Worm (Caenorhabditis elegans): Measurements from ENCODE around the gene F44B9.9.
A peak's percentile ranks its signal among the peaks of the same experiment; 100 is the strongest.

Gene F44B9.9

ce11 chrIII:8050944-8051343, 20.1 kb upstream of the F44B9.9 start, which contains the start of gene K12H4.7:
K12H4.7 (minus strand) TSS chrIII:8051081.
- TF ChIP-seq let-607 (tag; optimal IDR thresholded peaks at IDR 0.05) (peak; percentile 6 to 61), let-526 (GFP tag; IDR thresholded peaks at IDR 0.05) (no peak), nhr-80 (tag; optimal IDR thresholded peaks at IDR 0.05) (peak; percentile 64), ets-4 (GFP tag; optimal IDR thresholded peaks at IDR 0.05) (peak; percentile 31)

ce11 chrIII:8047412-8047811, 16.5 kb upstream of the F44B9.9 start, which contains the start of gene K12H4.2:
K12H4.2 (plus strand) TSS chrIII:8047712.
- no peak for TF ChIP-seq egrh-3 (GFP tag; IDR thresholded peaks at IDR 0.05)
- no peak for TF ChIP-seq hlh-12 (tag; optimal IDR thresholded peaks at IDR 0.05)

- no peak for TF ChIP-seq sea-2 (GFP tag; IDR thresholded peaks at IDR 0.05)
- no peak for TF ChIP-seq bed-2 (GFP tag; IDR thresholded peaks at IDR 0.05)
- no peak for TF ChIP-seq F23B12.7 (tag; optimal IDR thresholded peaks at IDR 0.05; ENCODE audit: insufficient read depth)
- no peak for TF ChIP-seq nhr-179 (tag; optimal IDR thresholded peaks at IDR 0.05)
- no peak for TF ChIP-seq him-1 (tag; optimal IDR thresholded peaks at IDR 0.05)
Observed at ce11 chrIII:8045734-8046133, 14.9 kb upstream of the F44B9.9 start, which contains the start of gene K12H4.3. K12H4.3 (plus strand) TSS chrIII:8046034.

- TF ChIP-seq B0336.3 (GFP tag; IDR thresholded peaks at IDR 0.05) = 0 out of 2 replicates have a peak, but pooled peaks have one; percentile 22
- TF ChIP-seq efl-1 (GFP tag; optimal IDR thresholded peaks at IDR 0.05) = no peak
Observed at ce11 chrIII:8044717-8045116, 13.9 kb upstream of the F44B9.9 start, which contains the start of gene spcs-3. spcs-3 (plus strand) TSS chrIII:8045017.

- TF ChIP-seq B0019.2 (GFP tag; conservative IDR thresholded peaks at IDR 0.05) = no peak
- TF ChIP-seq Y95B8A.8 (GFP tag; IDR thresholded peaks at IDR 0.05) = no peak
- no peak for TF ChIP-seq D2030.7 (GFP tag; IDR thresholded peaks at IDR 0.05)
- no peak for TF ChIP-seq ztf-22 (GFP tag; optimal IDR thresholded peaks at IDR 0.05)
- TF ChIP-seq zfh-2 (GFP tag; conservative IDR thresholded peaks at IDR 0.05) = no peak
- TF ChIP-seq rpc-1 (optimal IDR thresholded peaks at IDR 0.05) = no peak
- TF ChIP-seq rpc-1 (tag; optimal IDR thresholded peaks at IDR 0.05) = no peak
- TF ChIP-seq efl-1 (GFP tag; optimal IDR thresholded peaks at IDR 0.05) = no peak
- no peak for TF ChIP-seq die-1 (tag; optimal IDR thresholded peaks at IDR 0.05)
- TF ChIP-seq madf-3 (GFP tag; IDR thresholded peaks at IDR 0.05) = no peak
Observed at ce11 chrIII:8044187-8044586, 13.3 kb upstream of the F44B9.9 start, which contains the start of gene K12H4.5. K12H4.5 (plus strand) TSS chrIII:8044487.

- TF ChIP-seq die-1 (tag; optimal IDR thresholded peaks at IDR 0.05) (peak; percentile 97), hmg-1.2 (GFP tag; IDR thresholded peaks at IDR 0.05) (peak; percentile 88), F22D6.2 (tag; optimal IDR thresholded peaks at IDR 0.05) (peak; percentile 88), tbp1 (GFP tag; optimal IDR thresholded peaks at IDR 0.05) (peak; percentile 80), F57A8.1 (GFP tag; optimal IDR thresholded peaks at IDR 0.05) (no peak), ekl-4 (GFP tag; IDR thresholded peaks at IDR 0.05) (peak; percentile 93), zfh-2 (GFP tag; conservative IDR thresholded peaks at IDR 0.05) (no peak), snpc-4 (GFP tag; optimal IDR thresholded peaks at IDR 0.05) (peak; percentile 83), snpc-4 (tag; optimal IDR thresholded peaks at IDR 0.05) (peak; percentile 86 to 90 (median 89)), attf-3 (GFP tag; conservative IDR thresholded peaks at IDR 0.05) (peak; percentile 94), dpl-1 (GFP tag; optimal IDR thresholded peaks at IDR 0.05) (peak; percentile 89), ztf-25 (GFP tag; IDR thresholded peaks at IDR 0.05) (peak; percentile 100), nfyb-1 (GFP tag; IDR thresholded peaks at IDR 0.05) (no peak; the same call in 1 of the 2 replicates), madf-10 (tag; optimal IDR thresholded peaks at IDR 0.05) (peak; percentile 97), Y95B8A.8 (GFP tag; IDR thresholded peaks at IDR 0.05) (peak; percentile 98), let-607 (tag; optimal IDR thresholded peaks at IDR 0.05) (peak; percentile 84 to 91), efl-1 (GFP tag; optimal IDR thresholded peaks at IDR 0.05) (peak; percentile 83), Y79H2A.3 (GFP tag; conservative IDR thresholded peaks at IDR 0.05) (peak; percentile 98), mes-4 (tag; optimal IDR thresholded peaks at IDR 0.05) (peak; percentile 52), snpc-1.1 (tag; optimal IDR thresholded peaks at IDR 0.05; ENCODE audit: insufficient read depth) (peak; percentile 78), lin-35 (GFP tag; optimal IDR thresholded peaks at IDR 0.05) (peak in 2 of 3 experiments; percentile 69 to 97), Y53F4B.3 (GFP tag; IDR thresholded peaks at IDR 0.05) (peak; percentile 96), nhr-27 (tag; optimal IDR thresholded peaks at IDR 0.05) (no peak)
Observed at ce11 chrIII:8043784-8044183, 12.9 kb upstream of the F44B9.9 start.
